Fruit fly (Drosophila melanogaster): Measurements from ENCODE around the gene spen.

dm6 chr2L:220509-220908 is 61.7 kb downstream of the spen start:
- TF ChIP-seq cic (GFP tag; optimal IDR thresholded peaks at IDR 0.05) = peak; percentile 92
- TF ChIP-seq CG5204 (GFP tag; optimal IDR thresholded peaks at IDR 0.05) = no peak
- TF ChIP-seq CG33017 (tag; optimal IDR thresholded peaks at IDR 0.05) = peak; percentile 51
- TF ChIP-seq CG12768 (GFP tag; optimal IDR thresholded peaks at IDR 0.05) = peak; percentile 74
